Fruit fly (Drosophila melanogaster) whole organism, adult: ENCODE measurements around the gene CG46026.

Experiments
- CG14711 ChIP-seq: fragments of 200-800 bp; sonication (Bioruptor generic); optimal IDR thresholded peaks from 2 replicates; lab custom pipeline; 2018; ENCODE audit warnings: missing biosample characterization, mild to moderate bottlenecking, missing genetic modification characterization, moderate library complexity
- kay ChIP-seq: fragments of 200-800 bp; sonication (Bioruptor generic); peaks from one replicate; lab custom pipeline; 2016; ENCODE audit warnings: missing biosample characterization, missing genetic modification characterization, borderline replicate concordance

- TF ChIP-seq kay (GFP tag; lab: Kevin White, UChicago) (no peak), CG14711 (tag; lab: Kevin White, UChicago) (no peak)
These were observed 23.2 kb downstream of the CG46026 start, which contains the start of gene Osi18 for dm6 chr3R:6329774-6330298.
